Worm (Caenorhabditis elegans) whole organism, L2 larva: Measurements from ENCODE around the gene C08F1.8.

Source experiments
- F13H6.1 ChIP-seq: sonication (generic microtip); optimal IDR thresholded peaks from 2 replicates; lab custom pipeline; 2016; ENCODE audit warnings: missing genetic modification characterization, missing compliant biosample characterization
- nhr-237 ChIP-seq: fragments of 150-350 bp; optimal IDR thresholded peaks from 2 replicates; lab custom pipeline; 2014; ENCODE audit warnings: missing biosample characterization, missing genetic modification characterization
- sem-4 ChIP-seq: fragments of 150-350 bp; optimal IDR thresholded peaks from 2 replicates; lab custom pipeline; 2014; ENCODE audit warnings: missing biosample characterization, missing genetic modification reagents, missing genetic modification characterization

ce11 chrII:1830182-1830682 is 22.1 kb upstream of the C08F1.8 start, which contains the start of gene math-40:
- TF ChIP-seq sem-4 (tag; lab: Kevin White, UChicago): no peak
- TF ChIP-seq nhr-237 (tag; lab: Kevin White, UChicago): no peak
- no peak for TF ChIP-seq F13H6.1 (tag; lab: Kevin White, UChicago)
